Worm (Caenorhabditis elegans): ENCODE data around the gene mnm-2.

The mnm-2 gene

DNA sequence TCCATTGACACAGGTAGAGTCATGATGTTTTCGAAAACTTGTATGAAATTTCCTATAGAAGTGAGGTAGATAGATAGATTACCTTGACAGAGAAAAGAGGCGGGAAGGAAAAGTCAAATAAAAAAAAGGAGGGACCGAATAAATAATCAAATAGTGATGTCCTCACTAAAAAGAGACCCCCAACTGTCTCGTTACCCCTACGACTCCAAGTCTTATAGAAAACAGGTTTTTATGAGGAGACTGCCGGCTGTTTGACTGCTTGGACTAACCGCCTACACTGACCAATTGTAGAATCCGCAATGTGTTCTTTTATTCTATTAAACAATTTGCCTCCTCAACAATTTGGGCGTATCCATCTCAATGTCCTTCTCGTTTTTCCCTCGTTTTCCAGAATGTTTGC is 13.2 kb upstream of the mnm-2 start, which contains the start of gene C01C10.2 (continued):
- TF ChIP-seq Y116A8C.19 (tag; optimal IDR thresholded peaks at IDR 0.05; ENCODE audit: borderline replicate concordance) (no peak), fkh-4 (tag; optimal IDR thresholded peaks at IDR 0.05; ENCODE audit: borderline replicate concordance) (no peak), fos-1 (tag; optimal IDR thresholded peaks at IDR 0.05) (no peak), snu-23 (GFP tag; optimal IDR thresholded peaks at IDR 0.05) (peak; percentile 4), jun-1 (tag; optimal IDR thresholded peaks at IDR 0.05) (no peak), sptf-1 (tag; optimal IDR thresholded peaks at IDR 0.05) (no peak), nhr-71 (tag; optimal IDR thresholded peaks at IDR 0.05) (peak; percentile 29), ceh-8 (GFP tag; optimal IDR thresholded peaks at IDR 0.05) (no peak), xbp-1 (tag; optimal IDR thresholded peaks at IDR 0.05) (no peak), unc-86 (tag; optimal IDR thresholded peaks at IDR 0.05) (no peak), hpl-2 (GFP tag; optimal IDR thresholded peaks at IDR 0.05) (no peak), lin-14 (GFP tag; optimal IDR thresholded peaks at IDR 0.05) (peak; percentile 65), C34B4.2 (tag; optimal IDR thresholded peaks at IDR 0.05) (no peak), mdl-1 (tag; optimal IDR thresholded peaks at IDR 0.05) (no peak), C04F5.9 (tag; optimal IDR thresholded peaks at IDR 0.05) (no peak), ces-1 (GFP tag; optimal IDR thresholded peaks at IDR 0.05) (no peak)

DNA sequence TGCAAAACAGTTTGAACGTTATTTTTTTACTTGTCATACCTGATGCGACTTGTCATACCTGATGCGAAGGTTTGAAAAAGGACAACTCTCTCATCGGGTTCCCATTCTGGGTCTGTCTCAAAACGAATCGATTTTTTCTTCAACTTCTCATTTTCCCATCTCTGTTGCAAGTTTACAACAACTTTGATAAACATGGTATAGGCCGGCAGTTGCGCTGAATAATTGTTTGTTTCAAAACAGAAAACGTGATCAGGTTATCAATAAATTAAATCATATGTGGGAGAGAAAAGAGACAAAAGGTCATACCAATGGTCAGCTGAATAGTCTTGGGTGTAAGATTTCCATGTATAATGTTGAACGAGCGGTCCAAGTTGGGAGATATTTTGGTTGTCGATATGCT is 12.2 kb upstream of the mnm-2 start:
- peak; percentile 52 for TF ChIP-seq nhr-71 (tag; optimal IDR thresholded peaks at IDR 0.05)
- TF ChIP-seq sptf-1 (tag; optimal IDR thresholded peaks at IDR 0.05) = no peak
- no peak for TF ChIP-seq irx-1 (tag; optimal IDR thresholded peaks at IDR 0.05)
- no peak for TF ChIP-seq fos-1 (tag; optimal IDR thresholded peaks at IDR 0.05)
- TF ChIP-seq blmp-1 (tag; optimal IDR thresholded peaks at IDR 0.05) = peak; percentile 61
- no peak for TF ChIP-seq Y116A8C.19 (tag; optimal IDR thresholded peaks at IDR 0.05; ENCODE audit: borderline replicate concordance)
- TF ChIP-seq sox-4 (tag; optimal IDR thresholded peaks at IDR 0.05) = no peak
- TF ChIP-seq unc-86 (tag; optimal IDR thresholded peaks at IDR 0.05) = no peak
- no peak for TF ChIP-seq nhr-47 (tag; optimal IDR thresholded peaks at IDR 0.05)
- no peak for TF ChIP-seq xbp-1 (tag; optimal IDR thresholded peaks at IDR 0.05)
- no peak for TF ChIP-seq zag-1 (tag; optimal IDR thresholded peaks at IDR 0.05)
- TF ChIP-seq lir-3 (tag; optimal IDR thresholded peaks at IDR 0.05; ENCODE audit: poor library complexity) = no peak
- TF ChIP-seq efl-1 (optimal IDR thresholded peaks at IDR 0.05) = no peak
- no peak for TF ChIP-seq efl-1 (GFP tag; optimal IDR thresholded peaks at IDR 0.05 in 1 of 2)
- TF ChIP-seq unc-98 (GFP tag; IDR thresholded peaks at IDR 0.05) = no peak
- peak; percentile 48 for TF ChIP-seq lin-14 (GFP tag; optimal IDR thresholded peaks at IDR 0.05)
- TF ChIP-seq nhr-20 (tag; optimal IDR thresholded peaks at IDR 0.05) = peak; percentile 50
- no peak for TF ChIP-seq unc-62 (GFP tag; optimal IDR thresholded peaks at IDR 0.05)
- no peak for TF ChIP-seq nhr-11 (tag; optimal IDR thresholded peaks at IDR 0.05)
- TF ChIP-seq hlh-17 (GFP tag; optimal IDR thresholded peaks at IDR 0.05; ENCODE audit: borderline replicate concordance) = no peak
- TF ChIP-seq hpl-2 (GFP tag; optimal IDR thresholded peaks at IDR 0.05) = no peak
- TF ChIP-seq nhr-28 (tag; optimal IDR thresholded peaks at IDR 0.05) = no peak
- no peak for TF ChIP-seq C16A3.4 (tag; optimal IDR thresholded peaks at IDR 0.05)
- no peak for TF ChIP-seq snpc-4 (tag; optimal IDR thresholded peaks at IDR 0.05)
- TF ChIP-seq tlp-1 (tag; optimal IDR thresholded peaks at IDR 0.05) = no peak
- no peak for TF ChIP-seq dpl-1 (GFP tag; optimal IDR thresholded peaks at IDR 0.05)
- TF ChIP-seq jun-1 (tag; optimal IDR thresholded peaks at IDR 0.05) = no peak
- no peak for TF ChIP-seq vab-15 (tag; optimal IDR thresholded peaks at IDR 0.05)
- no peak for TF ChIP-seq lin-15B (tag; optimal IDR thresholded peaks at IDR 0.05)
- no peak for TF ChIP-seq unc-130 (tag; optimal IDR thresholded peaks at IDR 0.05)
- TF ChIP-seq egl-13 (tag; optimal IDR thresholded peaks at IDR 0.05) = no peak
- no peak for TF ChIP-seq nhr-76 (tag; optimal IDR thresholded peaks at IDR 0.05)
- TF ChIP-seq ceh-88 (GFP tag; IDR thresholded peaks at IDR 0.05) = no peak
- TF ChIP-seq zip-4 (GFP tag; optimal IDR thresholded peaks at IDR 0.05) = no peak
- TF ChIP-seq lin-35 (GFP tag; optimal IDR thresholded peaks at IDR 0.05) = peak in 1 of 2 experiments; percentile 67
- TF ChIP-seq dsc-1 (tag; optimal IDR thresholded peaks at IDR 0.05) = no peak
- TF ChIP-seq ceh-63 (GFP tag; optimal IDR thresholded peaks at IDR 0.05) = no peak
- TF ChIP-seq C04F5.9 (tag; optimal IDR thresholded peaks at IDR 0.05) = no peak
- no peak for TF ChIP-seq ces-1 (GFP tag; optimal IDR thresholded peaks at IDR 0.05)
- no peak for TF ChIP-seq ets-5 (GFP tag; IDR thresholded peaks at IDR 0.05)
- no peak for TF ChIP-seq mab-9 (GFP tag; IDR thresholded peaks at IDR 0.05)
- 0 out of 2 replicates have a peak, but pooled peaks have one; percentile 8 for TF ChIP-seq nhr-19 (GFP tag; conservative IDR thresholded peaks at IDR 0.05)
- TF ChIP-seq mdl-1 (tag; optimal IDR thresholded peaks at IDR 0.05) = peak in 1 of 2 experiments; percentile 13
- no peak for TF ChIP-seq fkh-10 (GFP tag; optimal IDR thresholded peaks at IDR 0.05)
- TF ChIP-seq hlh-4 (tag; optimal IDR thresholded peaks at IDR 0.05) = no peak
- no peak for TF ChIP-seq egl-27 (tag; optimal IDR thresholded peaks at IDR 0.05)

Measured in whole organism, L1 larva.